Worm (Caenorhabditis elegans) whole organism, L1 larva: Measurements from ENCODE around the gene F11A10.6.

ENCODE experiments used
- C16A3.4 ChIP-seq: fragments of 150-350 bp; optimal IDR thresholded peaks from 2 replicates; lab custom pipeline; 2014; ENCODE audit warnings: missing biosample characterization, missing genetic modification characterization
- F16B12.6 ChIP-seq: fragments of 150-350 bp; optimal IDR thresholded peaks from 2 replicates; lab custom pipeline; 2014; ENCODE audit warnings: missing biosample characterization, missing genetic modification characterization
- Y116A8C.19 ChIP-seq: sonication (generic microtip); optimal IDR thresholded peaks from 2 replicates; lab custom pipeline; 2016; ENCODE audit warnings: missing compliant biosample characterization, missing genetic modification characterization, borderline replicate concordance
- alr-1 ChIP-seq: fragments of 200-800 bp; sonication (Bioruptor generic); optimal IDR thresholded peaks from 2 replicates; lab custom pipeline; 2018; ENCODE audit warnings: borderline replicate concordance, mild to moderate bottlenecking, missing genetic modification characterization, missing compliant biosample characterization
- aly-2 ChIP-seq: fragments of 150-350 bp; optimal IDR thresholded peaks from 2 replicates; lab custom pipeline; 2014; ENCODE audit warnings: missing biosample characterization, missing genetic modification characterization
- blmp-1 ChIP-seq: fragments of 150-350 bp; optimal IDR thresholded peaks from 2 replicates; lab custom pipeline; 2014; ENCODE audit warnings: missing biosample characterization, missing genetic modification characterization
- ceh-8 ChIP-seq: fragments of 200-800 bp; sonication (Bioruptor generic); optimal IDR thresholded peaks from 2 replicates; lab custom pipeline; 2018; ENCODE audit warnings: mild to moderate bottlenecking, missing genetic modification characterization, moderate library complexity, missing compliant biosample characterization
- ceh-88 ChIP-seq: fragments of 200-800 bp; sonication (Bioruptor generic); IDR thresholded peaks from 2 replicates; pipeline ENCODE4 v1.3.6; 2022; ENCODE audit warnings: missing genetic modification characterization, missing compliant biosample characterization
- ceh-90 ChIP-seq: sonication (generic microtip); optimal IDR thresholded peaks from 2 replicates; lab custom pipeline; 2016; ENCODE audit warnings: missing genetic modification characterization, missing compliant biosample characterization
- ces-1 ChIP-seq: fragments of 150-350 bp; optimal IDR thresholded peaks from 2 replicates; lab custom pipeline; 2014; ENCODE audit warnings: missing biosample characterization, missing genetic modification reagents, missing genetic modification characterization
- dpl-1 ChIP-seq, 3 experiments: fragments of 150-350 bp in 2 of 3; sonication (generic microtip) in 1 of 3; optimal IDR thresholded peaks; 2 replicates each; lab custom pipeline; 2014 to 2017; ENCODE audit warnings: missing biosample characterization in 3 of 3, missing genetic modification characterization in 3 of 3, missing genetic modification reagents in 3 of 3
- dsc-1 ChIP-seq: sonication (generic microtip); optimal IDR thresholded peaks from 2 replicates; lab custom pipeline; 2016; ENCODE audit warnings: mild to moderate bottlenecking, missing genetic modification characterization, missing compliant biosample characterization
- efl-1 ChIP-seq, 4 experiments: fragments of 150-350 bp; optimal IDR thresholded peaks in 3 of 4; peaks in 1 of 4; 1 replicate in 1 of 4; 2 replicates in 3 of 4; lab custom pipeline; 2014; ENCODE audit warnings: missing biosample characterization in 2 of 4, missing genetic modification characterization in 2 of 4, missing genetic modification reagents in 2 of 4
- efl-3 ChIP-seq: fragments of 200-800 bp; sonication (Bioruptor generic); optimal IDR thresholded peaks from 2 replicates; lab custom pipeline; 2018; ENCODE audit warnings: mild to moderate bottlenecking, missing genetic modification characterization, missing compliant biosample characterization
- egl-13 ChIP-seq: sonication (generic microtip); optimal IDR thresholded peaks from 2 replicates; lab custom pipeline; 2016; ENCODE audit warnings: missing genotype, missing genetic modification reagents, missing genetic modification characterization, missing compliant biosample characterization
- elt-2 ChIP-seq: sonication (generic microtip); optimal IDR thresholded peaks from 2 replicates; lab custom pipeline; 2016; ENCODE audit warnings: missing genetic modification characterization, mild to moderate bottlenecking, inconsistent platforms, missing compliant biosample characterization, missing genetic modification reagents
- fkh-10 ChIP-seq: sonication (generic microtip); optimal IDR thresholded peaks from 2 replicates; lab custom pipeline; 2017; ENCODE audit warnings: missing biosample characterization, missing genetic modification reagents, missing genetic modification characterization
- fkh-8 ChIP-seq: sonication (generic microtip); optimal IDR thresholded peaks from 2 replicates; lab custom pipeline; 2016; ENCODE audit warnings: mild to moderate bottlenecking, missing genetic modification characterization, missing compliant biosample characterization
- grh-1 ChIP-seq: fragments of 200-800 bp; sonication (Bioruptor generic); IDR thresholded peaks from 2 replicates; pipeline ENCODE4 v1.3.6; 2022; ENCODE audit warnings: missing genetic modification reagents, missing genetic modification characterization, missing compliant biosample characterization
- hpl-2 ChIP-seq: fragments of 150-350 bp; optimal IDR thresholded peaks from 2 replicates; lab custom pipeline; 2014; ENCODE audit warnings: missing biosample characterization, missing genetic modification reagents, missing genetic modification characterization
- irx-1 ChIP-seq: sonication (generic microtip); optimal IDR thresholded peaks from 2 replicates; lab custom pipeline; 2016; ENCODE audit warnings: missing genetic modification characterization, missing compliant biosample characterization
- lin-13 ChIP-seq: fragments of 150-350 bp; optimal IDR thresholded peaks from 2 replicates; lab custom pipeline; 2014; ENCODE audit warnings: missing biosample characterization, missing genetic modification reagents, missing genetic modification characterization
- lin-14 ChIP-seq: fragments of 200-800 bp; sonication (Bioruptor generic); optimal IDR thresholded peaks from 2 replicates; lab custom pipeline; 2018; ENCODE audit warnings: mild to moderate bottlenecking, missing genetic modification characterization, moderate library complexity, missing compliant biosample characterization
- lin-15B ChIP-seq: fragments of 150-350 bp; sonication (generic microtip); optimal IDR thresholded peaks from 3 replicates; lab custom pipeline; 2014; ENCODE audit warnings: missing biosample characterization, missing genetic modification characterization
- lsy-2 ChIP-seq, 2 experiments: fragments of 150-350 bp; optimal IDR thresholded peaks; 2 replicates each; lab custom pipeline; 2014; ENCODE audit warnings: missing biosample characterization in 2 of 2, missing genetic modification characterization in 2 of 2
- mab-9 ChIP-seq: fragments of 200-800 bp; sonication (Bioruptor generic); IDR thresholded peaks from 2 replicates; pipeline ENCODE4 v1.3.6; 2022; ENCODE audit warnings: missing genetic modification reagents, missing genetic modification characterization, missing compliant biosample characterization
- mdl-1 ChIP-seq, 2 experiments: fragments of 150-350 bp; optimal IDR thresholded peaks; 2 replicates each; lab custom pipeline; 2014 to 2017; ENCODE audit warnings: missing biosample characterization in 2 of 2, missing genetic modification characterization in 2 of 2, inconsistent platforms in 1 of 2
- mef-2 ChIP-seq: fragments of 150-350 bp; optimal IDR thresholded peaks from 2 replicates; lab custom pipeline; 2014; ENCODE audit warnings: missing biosample characterization, missing genetic modification characterization
- mep-1 ChIP-seq: fragments of 150-350 bp; optimal IDR thresholded peaks from 2 replicates; lab custom pipeline; 2014; ENCODE audit warnings: missing biosample characterization, missing genetic modification characterization
- nhr-11 ChIP-seq: fragments of 150-350 bp; optimal IDR thresholded peaks from 2 replicates; lab custom pipeline; 2014; ENCODE audit warnings: missing biosample characterization, missing genetic modification characterization
- nhr-19 ChIP-seq: fragments of 200-800 bp; sonication (Bioruptor generic); conservative IDR thresholded peaks from 2 replicates; pipeline ENCODE4 v1.3.6; 2022; ENCODE audit warnings: missing genetic modification characterization, missing compliant biosample characterization
- nhr-20 ChIP-seq: sonication (generic microtip); optimal IDR thresholded peaks from 2 replicates; lab custom pipeline; 2016; ENCODE audit warnings: mild to moderate bottlenecking, missing genetic modification characterization, missing compliant biosample characterization
- nhr-237 ChIP-seq: fragments of 150-350 bp; optimal IDR thresholded peaks from 2 replicates; lab custom pipeline; 2014; ENCODE audit warnings: missing biosample characterization, missing genetic modification characterization
- nhr-47 ChIP-seq: sonication (generic microtip); optimal IDR thresholded peaks from 2 replicates; lab custom pipeline; 2016; ENCODE audit warnings: mild to moderate bottlenecking, missing genetic modification characterization, moderate library complexity, missing compliant biosample characterization
- nhr-71 ChIP-seq: sonication (generic microtip); optimal IDR thresholded peaks from 2 replicates; lab custom pipeline; 2016; ENCODE audit warnings: mild to moderate bottlenecking, missing genetic modification characterization, moderate library complexity, missing compliant biosample characterization
- nhr-76 ChIP-seq: sonication (generic microtip); optimal IDR thresholded peaks from 2 replicates; lab custom pipeline; 2017; ENCODE audit warnings: missing biosample characterization, missing genetic modification characterization
- nhr-77 ChIP-seq: fragments of 150-350 bp; optimal IDR thresholded peaks from 2 replicates; lab custom pipeline; 2014; ENCODE audit warnings: missing biosample characterization, missing genetic modification characterization
- nhr-84 ChIP-seq: sonication (generic microtip); optimal IDR thresholded peaks from 2 replicates; lab custom pipeline; 2017; ENCODE audit warnings: missing biosample characterization, missing genetic modification characterization
- nhr-85 ChIP-seq: sonication (generic microtip); peaks from one replicate; lab custom pipeline; 2016; ENCODE audit warnings: missing genetic modification characterization, inconsistent platforms, missing compliant biosample characterization
- nhr-90 ChIP-seq: sonication (generic microtip); optimal IDR thresholded peaks from 2 replicates; lab custom pipeline; 2016; ENCODE audit warnings: mild to moderate bottlenecking, missing genetic modification characterization, missing compliant biosample characterization; ENCODE audit not compliant: poor library complexity
- rnt-1 ChIP-seq: sonication (generic microtip); optimal IDR thresholded peaks from 2 replicates; lab custom pipeline; 2016; ENCODE audit warnings: mild to moderate bottlenecking, missing genetic modification characterization, moderate library complexity, missing compliant biosample characterization
- skn-1 ChIP-seq: fragments of 150-350 bp; optimal IDR thresholded peaks from 2 replicates; lab custom pipeline; 2014; ENCODE audit warnings: missing biosample characterization, missing genetic modification characterization
- sox-4 ChIP-seq: sonication (generic microtip); optimal IDR thresholded peaks from 2 replicates; lab custom pipeline; 2016; ENCODE audit warnings: missing genetic modification characterization, missing compliant biosample characterization
- sup-37 ChIP-seq: fragments of 200-800 bp; sonication (Bioruptor generic); optimal IDR thresholded peaks from 2 replicates; lab custom pipeline; 2018; ENCODE audit warnings: mild to moderate bottlenecking, missing genetic modification characterization, missing compliant biosample characterization
- swsn-7 ChIP-seq: sonication (generic microtip); optimal IDR thresholded peaks from 2 replicates; lab custom pipeline; 2016; ENCODE audit warnings: missing genetic modification characterization, missing compliant biosample characterization
- unc-130 ChIP-seq: fragments of 150-350 bp; optimal IDR thresholded peaks from 2 replicates; lab custom pipeline; 2017; ENCODE audit warnings: missing biosample characterization, missing genetic modification characterization, inconsistent platforms
- unc-30 ChIP-seq: sonication (generic microtip); optimal IDR thresholded peaks from 2 replicates; lab custom pipeline; 2017; ENCODE audit warnings: missing biosample characterization, missing genetic modification characterization
- unc-86 ChIP-seq: sonication (generic microtip); optimal IDR thresholded peaks from 2 replicates; lab custom pipeline; 2016; ENCODE audit warnings: missing genetic modification characterization, missing compliant biosample characterization
- unc-98 ChIP-seq: fragments of 200-800 bp; sonication (Bioruptor generic); IDR thresholded peaks from 2 replicates; pipeline ENCODE4 v1.3.6; 2022; ENCODE audit warnings: missing genetic modification characterization, missing compliant biosample characterization
- xbp-1 ChIP-seq: sonication (generic microtip); optimal IDR thresholded peaks from 2 replicates; lab custom pipeline; 2016; ENCODE audit warnings: missing genetic modification characterization, missing compliant biosample characterization
- ztf-4 ChIP-seq: fragments of 150-350 bp; optimal IDR thresholded peaks from 2 replicates; lab custom pipeline; 2014; ENCODE audit warnings: missing biosample characterization, missing genetic modification characterization

F11A10.6 gene

ce11 chrIV:12088898-12089297, 553 bp downstream of the F11A10.6 start (continued):
- no peak for TF ChIP-seq fkh-8
- no peak for TF ChIP-seq sox-4 (tag; lab: Kevin White, UChicago)
- TF ChIP-seq unc-30 = no peak
- no peak for TF ChIP-seq dsc-1 (tag; lab: Kevin White, UChicago)
- peak; percentile 96 for TF ChIP-seq blmp-1 (tag; lab: Kevin White, UChicago)
- TF ChIP-seq ceh-8 = no peak
- peak; percentile 42 for TF ChIP-seq rnt-1 (tag; lab: Kevin White, UChicago)
- TF ChIP-seq swsn-7 = no peak
- TF ChIP-seq nhr-11 (tag; lab: Kevin White, UChicago) = no peak

- TF ChIP-seq xbp-1 (tag; lab: Kevin White, UChicago) (peak; percentile 54), F16B12.6 (tag; lab: Kevin White, UChicago) (peak; percentile 33), ces-1 (no peak), alr-1 (tag; lab: Kevin White, UChicago) (no peak), unc-98 (GFP tag; lab: Robert Waterston, UW) (0 out of 2 replicates have a peak, but pooled peaks have one; percentile 32), elt-2 (tag; lab: Kevin White, UChicago) (peak; percentile 13), grh-1 (GFP tag; lab: Robert Waterston, UW) (0 out of 2 replicates have a peak, but pooled peaks have one; percentile 21), ceh-90 (tag; lab: Kevin White, UChicago) (no peak), lsy-2 (tag; optimal IDR thresholded peaks at IDR 0.05; lab: Kevin White, UChicago) (peak; percentile 56 to 59), unc-86 (tag; lab: Kevin White, UChicago) (peak; percentile 28), nhr-11 (tag; lab: Kevin White, UChicago) (no peak), lin-14 (GFP tag; lab: Kevin White, UChicago) (peak; percentile 63), nhr-77 (tag; lab: Kevin White, UChicago) (peak; percentile 71), hpl-2 (no peak), nhr-20 (tag; lab: Kevin White, UChicago) (peak; percentile 78), Y116A8C.19 (tag; lab: Kevin White, UChicago) (no peak), nhr-19 (GFP tag; lab: Robert Waterston, UW) (peak; percentile 69), irx-1 (peak; percentile 34), lin-13 (GFP tag; lab: Kevin White, UChicago) (peak; percentile 60), mep-1 (tag; lab: Kevin White, UChicago) (peak; percentile 67), mdl-1 (tag; optimal IDR thresholded peaks at IDR 0.05; lab: Kevin White, UChicago) (peak in 1 of 2 experiments; percentile 65), egl-13 (tag; lab: Kevin White, UChicago) (no peak), dsc-1 (tag; lab: Kevin White, UChicago) (peak; percentile 65), ceh-88 (GFP tag; lab: Robert Waterston, UW) (no peak), nhr-85 (tag; lab: Kevin White, UChicago) (peak; percentile 67), nhr-237 (tag; lab: Kevin White, UChicago) (no peak), swsn-7 (peak; percentile 69), nhr-47 (tag; lab: Kevin White, UChicago) (peak; percentile 78), unc-30 (no peak), skn-1 (peak; percentile 52), mab-9 (GFP tag; lab: Robert Waterston, UW) (no peak), nhr-71 (tag; lab: Kevin White, UChicago) (peak; percentile 77), dpl-1 (GFP tag; optimal IDR thresholded peaks at IDR 0.05; lab: Kevin White, UChicago) (peak; percentile 41 to 51 (median 42)), lin-15B (tag; lab: Kevin White, UChicago) (peak; percentile 32), nhr-76 (tag; lab: Kevin White, UChicago) (peak; percentile 38), fkh-10 (GFP tag; lab: Kevin White, UChicago) (peak; percentile 26), aly-2 (tag; lab: Kevin White, UChicago) (no peak), unc-130 (peak; percentile 42), sup-37 (GFP tag; lab: Kevin White, UChicago) (no peak), ztf-4 (tag; lab: Kevin White, UChicago) (peak; percentile 62), nhr-84 (no peak), mef-2 (tag; lab: Kevin White, UChicago) (no peak), C16A3.4 (tag; lab: Kevin White, UChicago) (peak; percentile 73), efl-1 (optimal IDR thresholded peaks at IDR 0.05; lab: Kevin White, UChicago) (peak; percentile 48 to 57), efl-1 (GFP tag; optimal IDR thresholded peaks at IDR 0.05 in 1 of 2; lab: Kevin White, UChicago) (peak; percentile 28 to 95), efl-3 (no peak), nhr-90 (tag; lab: Kevin White, UChicago) (peak; percentile 85), rnt-1 (tag; lab: Kevin White, UChicago) (peak; percentile 86)
Observed at ce11 chrIV:12086498-12086897, 3.0 kb downstream of the F11A10.6 start.
